Worm (Caenorhabditis elegans): Measurements from ENCODE around the gene fbxb-46.
A peak's percentile ranks its signal among the peaks of the same experiment; 100 is the strongest.

Gene fbxb-46

ce11 chrII:1535931-1536330 lies 35.0 kb downstream of the fbxb-46 start, which contains the start of gene fbxb-43:
Gene fbxb-43 (plus strand): TSS chrII:1536231.
- TF ChIP-seq mdl-1 (tag; optimal IDR thresholded peaks at IDR 0.05): no peak
- no peak for TF ChIP-seq ceh-88 (GFP tag; IDR thresholded peaks at IDR 0.05)
- TF ChIP-seq nhr-20 (tag; optimal IDR thresholded peaks at IDR 0.05): no peak
- TF ChIP-seq sup-37 (GFP tag; optimal IDR thresholded peaks at IDR 0.05): no peak
- TF ChIP-seq pax-3 (tag; optimal IDR thresholded peaks at IDR 0.05): no peak

ce11 chrII:1529057-1529456 lies 41.9 kb downstream of the fbxb-46 start, which contains the start of gene Y51H7BR.4:
Gene Y51H7BR.4 (plus strand): TSS chrII:1529357.
- TF ChIP-seq unc-130 (tag; optimal IDR thresholded peaks at IDR 0.05) (no peak), nhr-47 (tag; optimal IDR thresholded peaks at IDR 0.05) (no peak), elt-3 (tag; optimal IDR thresholded peaks at IDR 0.05) (no peak), ztf-11 (tag; optimal IDR thresholded peaks at IDR 0.05) (no peak), snu-23 (GFP tag; optimal IDR thresholded peaks at IDR 0.05) (no peak), Y116A8C.19 (tag; optimal IDR thresholded peaks at IDR 0.05; ENCODE audit: borderline replicate concordance) (no peak), alr-1 (tag; optimal IDR thresholded peaks at IDR 0.05; ENCODE audit: borderline replicate concordance) (no peak), nhr-20 (tag; optimal IDR thresholded peaks at IDR 0.05) (no peak), hpl-2 (GFP tag; optimal IDR thresholded peaks at IDR 0.05) (no peak), zip-4 (GFP tag; optimal IDR thresholded peaks at IDR 0.05) (no peak), lin-13 (GFP tag; optimal IDR thresholded peaks at IDR 0.05) (no peak), unc-30 (tag; optimal IDR thresholded peaks at IDR 0.05) (no peak), sup-37 (GFP tag; optimal IDR thresholded peaks at IDR 0.05) (no peak), egl-13 (tag; optimal IDR thresholded peaks at IDR 0.05) (no peak), unc-98 (GFP tag; IDR thresholded peaks at IDR 0.05) (no peak), nhr-28 (tag; optimal IDR thresholded peaks at IDR 0.05) (no peak), grh-1 (GFP tag; IDR thresholded peaks at IDR 0.05) (no peak), C04F5.9 (tag; optimal IDR thresholded peaks at IDR 0.05) (no peak), sox-4 (tag; optimal IDR thresholded peaks at IDR 0.05) (no peak)

- TF ChIP-seq snpc-4 (tag; optimal IDR thresholded peaks at IDR 0.05) (no peak), efl-1 (optimal IDR thresholded peaks at IDR 0.05) (no peak), efl-1 (GFP tag; optimal IDR thresholded peaks at IDR 0.05 in 1 of 2) (peak in 1 of 2 experiments; percentile 66)
Observed at ce11 chrII:1525498-1525897, 45.4 kb downstream of the fbxb-46 start, which contains the start of gene Y51H7BR.7. Gene Y51H7BR.7 (minus strand): TSS chrII:1525598.

- TF ChIP-seq tlp-1 (tag; optimal IDR thresholded peaks at IDR 0.05) (no peak), efl-3 (GFP tag; optimal IDR thresholded peaks at IDR 0.05) (no peak), ceh-82 (tag; optimal IDR thresholded peaks at IDR 0.05) (no peak), dsc-1 (tag; optimal IDR thresholded peaks at IDR 0.05) (no peak), hlh-17 (GFP tag; optimal IDR thresholded peaks at IDR 0.05; ENCODE audit: borderline replicate concordance) (no peak), mdl-1 (tag; optimal IDR thresholded peaks at IDR 0.05) (no peak), hpl-2 (GFP tag; optimal IDR thresholded peaks at IDR 0.05) (no peak), ceh-8 (GFP tag; optimal IDR thresholded peaks at IDR 0.05) (no peak), skn-1 (tag; optimal IDR thresholded peaks at IDR 0.05) (no peak), fkh-10 (GFP tag; optimal IDR thresholded peaks at IDR 0.05) (no peak), sptf-1 (tag; optimal IDR thresholded peaks at IDR 0.05) (no peak), unc-62 (GFP tag; optimal IDR thresholded peaks at IDR 0.05) (no peak), egl-27 (tag; optimal IDR thresholded peaks at IDR 0.05) (no peak), ceh-90 (tag; optimal IDR thresholded peaks at IDR 0.05) (no peak), vab-15 (tag; optimal IDR thresholded peaks at IDR 0.05) (no peak), elt-2 (tag; optimal IDR thresholded peaks at IDR 0.05) (no peak), nhr-237 (tag; optimal IDR thresholded peaks at IDR 0.05) (no peak), nhr-76 (tag; optimal IDR thresholded peaks at IDR 0.05) (no peak), snu-23 (GFP tag; optimal IDR thresholded peaks at IDR 0.05) (no peak)
Observed at ce11 chrII:1521956-1522355, 49.0 kb downstream of the fbxb-46 start.
